Fruit fly (Drosophila melanogaster): ENCODE results near the gene ham.

dm6 chr2L:18740010-18740409, 52.7 kb downstream of the ham start, which contains the start of the genes CG42752 and CG15167:
- TF ChIP-seq kay (GFP tag; ENCODE audit: borderline replicate concordance) (no peak), bab1 (GFP tag; optimal IDR thresholded peaks at IDR 0.05) (no peak), CG14711 (tag; optimal IDR thresholded peaks at IDR 0.05) (no peak), CG12768 (GFP tag; optimal IDR thresholded peaks at IDR 0.05) (no peak), CG33017 (tag; optimal IDR thresholded peaks at IDR 0.05) (no peak), CG7045 (GFP tag; optimal IDR thresholded peaks at IDR 0.05) (no peak), Clk (GFP tag; optimal IDR thresholded peaks at IDR 0.05) (no peak), CG7101 (tag; optimal IDR thresholded peaks at IDR 0.05) (no peak), Hr96 (GFP tag; optimal IDR thresholded peaks at IDR 0.05) (no peak), cnc (optimal IDR thresholded peaks at IDR 0.05) (no peak), CG11617 (GFP tag; optimal IDR thresholded peaks at IDR 0.05) (no peak), ovo (GFP tag; optimal IDR thresholded peaks at IDR 0.05) (no peak), cic (GFP tag; optimal IDR thresholded peaks at IDR 0.05) (no peak), pad (GFP tag; optimal IDR thresholded peaks at IDR 0.05) (no peak)
